Fruit fly (Drosophila melanogaster): ENCODE data around the gene CG7049.

DNA sequence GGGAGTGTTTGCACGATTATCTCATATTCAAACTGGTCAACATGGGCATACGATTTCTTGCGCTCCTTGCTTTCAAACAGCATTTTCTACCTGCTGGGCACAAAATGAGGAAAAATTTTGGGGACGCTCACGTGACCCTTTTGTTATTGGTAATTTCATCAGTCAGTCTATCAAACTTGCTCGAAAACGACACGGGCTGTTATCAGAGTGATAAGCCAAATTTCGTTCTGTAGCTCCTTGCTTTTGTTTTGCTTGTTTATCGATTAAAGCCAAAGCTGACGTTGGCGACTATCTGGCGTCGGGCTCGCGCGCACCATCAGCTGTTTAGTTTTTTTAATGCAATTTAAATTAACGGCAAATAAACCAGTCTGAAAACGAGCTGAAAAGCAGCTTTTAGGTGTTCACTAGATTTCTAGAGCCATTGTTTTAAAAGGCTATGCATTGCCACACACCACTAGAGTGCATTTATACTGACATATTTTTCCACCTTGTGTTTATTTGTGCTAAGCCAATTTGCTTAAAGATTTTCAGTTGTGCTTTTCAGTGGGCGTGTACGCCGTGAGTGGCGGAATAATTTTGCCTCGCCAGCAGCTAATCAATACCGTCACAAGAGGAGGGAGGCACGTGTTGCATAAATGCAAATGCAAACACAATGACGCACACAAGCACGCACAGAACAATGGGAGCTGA, 39.3 kb downstream of the CG7049 start:
- TF ChIP-seq CTCF (optimal IDR thresholded peaks at IDR 0.05) = no peak
- TF ChIP-seq CG8478 (optimal IDR thresholded peaks at IDR 0.05) = no peak
